Worm (Caenorhabditis elegans): ENCODE measurements around the gene T10H9.8.

The T10H9.8 gene

DNA sequence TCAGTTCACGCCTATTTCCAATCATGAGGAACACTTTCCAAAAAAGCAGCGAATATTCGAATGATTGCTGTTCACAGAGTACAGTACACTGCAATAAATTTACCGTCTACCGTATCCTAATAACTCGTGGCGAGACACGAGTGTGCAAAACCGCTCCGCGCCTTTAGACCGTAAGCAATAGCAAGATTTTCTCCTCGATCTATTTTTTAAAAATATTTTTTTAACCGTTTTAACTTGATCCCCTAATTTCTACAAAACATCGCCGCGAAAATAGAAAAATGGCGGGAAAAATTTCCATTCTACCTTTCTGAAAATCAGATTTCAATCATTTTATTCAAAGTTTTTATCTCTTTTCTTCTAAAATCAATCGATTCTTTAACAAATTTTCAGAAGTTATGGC is 50.5 kb downstream of the T10H9.8 start, which contains the start of gene era-1 (continued):
- TF ChIP-seq ztf-26 (tag; optimal IDR thresholded peaks at IDR 0.05) (no peak), lin-40 (tag; optimal IDR thresholded peaks at IDR 0.05) (no peak), aptf-2 (GFP tag; conservative IDR thresholded peaks at IDR 0.05) (no peak), mcd-1 (GFP tag; IDR thresholded peaks at IDR 0.05) (no peak), T26A5.8 (tag; optimal IDR thresholded peaks at IDR 0.05) (no peak), dpff-1 (tag; optimal IDR thresholded peaks at IDR 0.05) (no peak), F57A8.1 (GFP tag; optimal IDR thresholded peaks at IDR 0.05) (no peak), nfya-2 (GFP tag; IDR thresholded peaks at IDR 0.05) (no peak), cebp-1 (GFP tag; IDR thresholded peaks at IDR 0.05) (no peak), cebp-1 (tag; optimal IDR thresholded peaks at IDR 0.05) (no peak), nhr-120 (GFP tag; IDR thresholded peaks at IDR 0.05) (no peak), somi-1 (GFP tag; optimal IDR thresholded peaks at IDR 0.05) (no peak), snpc-1.1 (tag; optimal IDR thresholded peaks at IDR 0.05; ENCODE audit: insufficient read depth) (no peak), atf-7 (tag; optimal IDR thresholded peaks at IDR 0.05) (no peak), mel-28 (tag; optimal IDR thresholded peaks at IDR 0.05; ENCODE audit: borderline replicate concordance) (no peak), F57C9.4 (tag; optimal IDR thresholded peaks at IDR 0.05) (no peak), tlf-1 (GFP tag; optimal IDR thresholded peaks at IDR 0.05) (no peak), snpc-1.3 (tag; optimal IDR thresholded peaks at IDR 0.05; ENCODE audit: insufficient read depth) (peak; percentile 12), ets-4 (GFP tag; optimal IDR thresholded peaks at IDR 0.05) (no peak), ztf-28 (GFP tag; IDR thresholded peaks at IDR 0.05) (no peak), K11D2.4 (GFP tag; IDR thresholded peaks at IDR 0.05) (no peak), ceh-100 (GFP tag; IDR thresholded peaks at IDR 0.05) (no peak), bed-2 (GFP tag; IDR thresholded peaks at IDR 0.05) (no peak), dox-1 (GFP tag; IDR thresholded peaks at IDR 0.05) (0 out of 2 replicates have a peak, but pooled peaks have one; percentile 21), sptf-2 (GFP tag; optimal IDR thresholded peaks at IDR 0.05) (no peak), mxl-1 (tag; optimal IDR thresholded peaks at IDR 0.05) (no peak), lin-54 (GFP tag; optimal IDR thresholded peaks at IDR 0.05) (peak; percentile 10), tbx-9 (tag; optimal IDR thresholded peaks at IDR 0.05; ENCODE audit: borderline replicate concordance) (no peak), ccch-3 (GFP tag; optimal IDR thresholded peaks at IDR 0.05) (no peak), pbrm-1 (GFP tag; IDR thresholded peaks at IDR 0.05) (no peak), cebp-2 (GFP tag; IDR thresholded peaks at IDR 0.05) (no peak), let-607 (tag; optimal IDR thresholded peaks at IDR 0.05) (no peak), nhr-179 (tag; optimal IDR thresholded peaks at IDR 0.05) (no peak), efl-1 (GFP tag; optimal IDR thresholded peaks at IDR 0.05) (peak; percentile 77), nfya-1 (tag; optimal IDR thresholded peaks at IDR 0.05; ENCODE audit: borderline replicate concordance, insufficient read depth) (no peak), pha-4 (tag; optimal IDR thresholded peaks at IDR 0.05) (no peak), ztf-3 (GFP tag; optimal IDR thresholded peaks at IDR 0.05) (no peak), attf-6 (GFP tag; IDR thresholded peaks at IDR 0.05) (no peak), zim-3 (tag; optimal IDR thresholded peaks at IDR 0.05) (no peak), lsl-1 (GFP tag; optimal IDR thresholded peaks at IDR 0.05) (peak; percentile 92), K12H6.12 (tag; optimal IDR thresholded peaks at IDR 0.05) (no peak), lsy-27 (tag; optimal IDR thresholded peaks at IDR 0.05; ENCODE audit: borderline replicate concordance, insufficient read depth) (no peak), ceh-58 (GFP tag; IDR thresholded peaks at IDR 0.05) (no peak), xnd-1 (tag; optimal IDR thresholded peaks at IDR 0.05) (peak; percentile 83), chd-7 (tag; optimal IDR thresholded peaks at IDR 0.05) (no peak), unc-62 (GFP tag; optimal IDR thresholded peaks at IDR 0.05) (no peak), tbp1 (GFP tag; optimal IDR thresholded peaks at IDR 0.05) (no peak), akir-1 (GFP tag; optimal IDR thresholded peaks at IDR 0.05) (no peak), rpc-1 (optimal IDR thresholded peaks at IDR 0.05) (no peak), rpc-1 (tag; optimal IDR thresholded peaks at IDR 0.05) (no peak)

Measured in whole organism, young adult.